Worm (Caenorhabditis elegans) whole organism, L4 larva: ENCODE measurements around the gene B0495.7.

Experiments used
- F10B5.3 ChIP-seq: sonication (generic microtip); optimal IDR thresholded peaks from 2 replicates; lab custom pipeline; 2016; ENCODE audit warnings: mild to moderate bottlenecking, missing genetic modification characterization, missing compliant biosample characterization
- F37D6.2 ChIP-seq: sonication (generic microtip); optimal IDR thresholded peaks from 2 replicates; lab custom pipeline; 2016; ENCODE audit warnings: mild to moderate bottlenecking, missing genetic modification characterization, missing compliant biosample characterization
- F44E2.7 ChIP-seq: fragments of 200-800 bp; sonication (Bioruptor generic); IDR thresholded peaks from 2 replicates; pipeline ENCODE4 v2.1.2; 2022; ENCODE audit warnings: missing genetic modification characterization, missing compliant biosample characterization
- Y5F2A.4 ChIP-seq: fragments of 200-800 bp; sonication (Bioruptor generic); optimal IDR thresholded peaks from 2 replicates; lab custom pipeline; 2018; ENCODE audit warnings: mild to moderate bottlenecking, missing genetic modification characterization, missing compliant biosample characterization
- ZK337.2 ChIP-seq: fragments of 200-800 bp; sonication (Bioruptor generic); IDR thresholded peaks from 2 replicates; pipeline ENCODE4 v1.3.6; 2022; ENCODE audit warnings: missing genetic modification reagents, missing genetic modification characterization, missing compliant biosample characterization
- ceh-44 ChIP-seq: fragments of 200-800 bp; sonication (Bioruptor generic); IDR thresholded peaks from 2 replicates; pipeline ENCODE4 v1.3.6; 2022; ENCODE audit warnings: missing genetic modification reagents, missing genetic modification characterization, missing compliant biosample characterization
- daf-16 ChIP-seq, 3 experiments: sonication (generic microtip); optimal IDR thresholded peaks; 2 replicates each; lab custom pipeline; 2016 to 2017; ENCODE audit warnings: missing genetic modification characterization in 3 of 3, missing genetic modification reagents in 3 of 3, mild to moderate bottlenecking in 2 of 3, missing compliant biosample characterization in 2 of 3, missing biosample characterization in 1 of 3, moderate library complexity in 1 of 3
- dmd-6 ChIP-seq: fragments of 200-800 bp; sonication (Bioruptor generic); IDR thresholded peaks from 2 replicates; pipeline ENCODE4 v1.3.6; 2022; ENCODE audit warnings: missing genetic modification reagents, missing genetic modification characterization, missing compliant biosample characterization
- dmd-8 ChIP-seq: fragments of 200-800 bp; sonication (Bioruptor generic); IDR thresholded peaks from 2 replicates; pipeline ENCODE4 v1.3.6; 2022; ENCODE audit warnings: missing genetic modification characterization, missing compliant biosample characterization
- duxl-1 ChIP-seq: sonication (generic microtip); optimal IDR thresholded peaks from 2 replicates; lab custom pipeline; 2016; ENCODE audit warnings: mild to moderate bottlenecking, missing genetic modification characterization, moderate library complexity, missing compliant biosample characterization; ENCODE audit not compliant: poor library complexity
- dve-1 ChIP-seq: sonication (generic microtip); optimal IDR thresholded peaks from 2 replicates; lab custom pipeline; 2017; ENCODE audit warnings: antibody characterized with exemption, mild to moderate bottlenecking, missing genetic modification characterization, missing compliant biosample characterization; ENCODE audit not compliant: insufficient read depth
- fkh-10 ChIP-seq: fragments of 150-350 bp; optimal IDR thresholded peaks from 2 replicates; lab custom pipeline; 2014; ENCODE audit warnings: missing biosample characterization, missing genetic modification reagents, missing genetic modification characterization
- fos-1 ChIP-seq: fragments of 150-350 bp; optimal IDR thresholded peaks from 2 replicates; lab custom pipeline; 2014; ENCODE audit warnings: missing biosample characterization, missing genetic modification characterization
- gei-8 ChIP-seq: fragments of 200-800 bp; sonication (Bioruptor generic); optimal IDR thresholded peaks from 2 replicates; lab custom pipeline; 2018; ENCODE audit warnings: mild to moderate bottlenecking, missing genetic modification characterization, missing compliant biosample characterization
- hlh-11 ChIP-seq: fragments of 200-800 bp; sonication (Bioruptor generic); optimal IDR thresholded peaks from 2 replicates; lab custom pipeline; 2018; ENCODE audit warnings: mild to moderate bottlenecking, missing genetic modification characterization, missing compliant biosample characterization
- hmg-1.1 ChIP-seq: fragments of 200-800 bp; sonication (Bioruptor generic); IDR thresholded peaks from 2 replicates; pipeline ENCODE4 v1.3.6; 2022; ENCODE audit warnings: missing genetic modification reagents, missing genetic modification characterization, missing compliant biosample characterization
- lim-7 ChIP-seq: fragments of 200-800 bp; sonication (Bioruptor generic); IDR thresholded peaks from 2 replicates; pipeline ENCODE4 v1.3.6; 2022; ENCODE audit warnings: missing genetic modification characterization, missing compliant biosample characterization
- lin-13 ChIP-seq: fragments of 150-350 bp; optimal IDR thresholded peaks from 2 replicates; lab custom pipeline; 2014; ENCODE audit warnings: missing biosample characterization, missing genetic modification reagents, missing genetic modification characterization
- lin-29 ChIP-seq: fragments of 200-800 bp; sonication (Bioruptor generic); IDR thresholded peaks from 2 replicates; pipeline ENCODE4 v1.3.6; 2022; ENCODE audit warnings: missing genetic modification reagents, missing genetic modification characterization, missing compliant biosample characterization
- lin-38 ChIP-seq: fragments of 200-800 bp; sonication (Bioruptor generic); IDR thresholded peaks from 2 replicates; pipeline ENCODE4 v1.3.6; 2022; ENCODE audit warnings: missing genetic modification reagents, missing genetic modification characterization, missing compliant biosample characterization
- madf-9 ChIP-seq: fragments of 200-800 bp; sonication (Bioruptor generic); conservative IDR thresholded peaks from 2 replicates; pipeline ENCODE4 v1.3.6; 2022; ENCODE audit warnings: missing genetic modification reagents, missing genetic modification characterization, missing compliant biosample characterization
- mxl-2 ChIP-seq: fragments of 200-800 bp; sonication (Bioruptor generic); conservative IDR thresholded peaks from 2 replicates; pipeline ENCODE4 v1.3.6; 2022; ENCODE audit warnings: missing genetic modification reagents, missing genetic modification characterization, missing compliant biosample characterization
- nhr-28 ChIP-seq: fragments of 150-350 bp; optimal IDR thresholded peaks from 2 replicates; lab custom pipeline; 2014; ENCODE audit warnings: missing biosample characterization, missing genetic modification characterization
- nhr-48 ChIP-seq: sonication (generic microtip); optimal IDR thresholded peaks from 2 replicates; lab custom pipeline; 2016; ENCODE audit warnings: mild to moderate bottlenecking, missing genetic modification characterization, missing compliant biosample characterization
- pha-4 ChIP-seq, 2 experiments: fragments of 150-350 bp in 1 of 2; fragments of 200-800 bp in 1 of 2; sonication (Bioruptor generic) in 1 of 2; IDR thresholded peaks in 1 of 2; optimal IDR thresholded peaks in 1 of 2; 2 replicates each; pipeline versions ENCODE4 v1.3.6 to Lab custom; 2014 to 2022; ENCODE audit warnings: missing genetic modification characterization in 2 of 2, missing genetic modification reagents in 2 of 2, missing biosample characterization in 1 of 2, missing compliant biosample characterization in 1 of 2
- php-3 ChIP-seq: fragments of 200-800 bp; sonication (Bioruptor generic); IDR thresholded peaks from 2 replicates; pipeline ENCODE4 v1.3.6; 2022; ENCODE audit warnings: missing genetic modification reagents, missing genetic modification characterization, missing compliant biosample characterization
- pqm-1 ChIP-seq: sonication (generic microtip); optimal IDR thresholded peaks from 2 replicates; lab custom pipeline; 2017; ENCODE audit warnings: missing biosample characterization, missing genetic modification characterization
- tra-1 ChIP-seq: fragments of 200-800 bp; sonication (Bioruptor generic); IDR thresholded peaks from 2 replicates; pipeline ENCODE4 v1.3.6; 2022; ENCODE audit warnings: missing genetic modification reagents, missing genetic modification characterization, missing compliant biosample characterization
- unc-39 ChIP-seq: sonication (generic microtip); optimal IDR thresholded peaks from 2 replicates; lab custom pipeline; 2017; ENCODE audit warnings: missing biosample characterization, missing genetic modification characterization
- unc-62 ChIP-seq, 3 experiments: fragments of 150-350 bp in 1 of 3; sonication (generic microtip); optimal IDR thresholded peaks in 2 of 3; peaks in 1 of 3; 1 replicate in 1 of 3; 2 replicates in 2 of 3; lab custom pipeline; 2014 to 2017; ENCODE audit warnings: missing biosample characterization in 3 of 3, missing genetic modification characterization in 3 of 3, missing genetic modification reagents in 3 of 3, missing genotype in 1 of 3
- zag-1 ChIP-seq: fragments of 150-350 bp; optimal IDR thresholded peaks from 2 replicates; lab custom pipeline; 2014; ENCODE audit warnings: missing biosample characterization, missing genetic modification characterization
- zfp-2 ChIP-seq: sonication (generic microtip); optimal IDR thresholded peaks from 2 replicates; lab custom pipeline; 2016; ENCODE audit warnings: mild to moderate bottlenecking, missing genetic modification characterization, missing compliant biosample characterization
- zfp-3 ChIP-seq: fragments of 200-800 bp; sonication (Bioruptor generic); conservative IDR thresholded peaks from 2 replicates; pipeline ENCODE4 v1.3.6; 2022; ENCODE audit warnings: missing genetic modification reagents, missing genetic modification characterization, missing compliant biosample characterization
- zip-11 ChIP-seq: fragments of 200-800 bp; sonication (Bioruptor generic); IDR thresholded peaks from 2 replicates; pipeline ENCODE4 v1.3.6; 2022; ENCODE audit warnings: missing genetic modification characterization, missing compliant biosample characterization

B0495.7 gene

ce11 chrII:7694745-7695144 is 10.3 kb downstream of the B0495.7 start (continued):
- TF ChIP-seq pha-4 (GFP tag; IDR thresholded peaks at IDR 0.05; lab: Robert Waterston, UW) (no peak), pha-4 (tag; optimal IDR thresholded peaks at IDR 0.05; lab: Kevin White, UChicago) (no peak), Y5F2A.4 (GFP tag; lab: Kevin White, UChicago) (no peak), daf-16 (GFP tag; optimal IDR thresholded peaks at IDR 0.05; lab: Kevin White, UChicago) (no peak), daf-16 (tag; optimal IDR thresholded peaks at IDR 0.05; lab: Kevin White, UChicago) (peak; percentile 34), nhr-48 (no peak), hmg-1.1 (GFP tag; lab: Robert Waterston, UW) (no peak), php-3 (GFP tag; lab: Robert Waterston, UW) (peak; percentile 69), madf-9 (GFP tag; lab: Robert Waterston, UW) (no peak)

ce11 chrII:7693929-7694328 is 11.1 kb downstream of the B0495.7 start, which contains the start of gene nhx-2:
Gene nhx-2, minus strand, starts transcription at chrII:7693957.
- TF ChIP-seq php-3 (GFP tag; lab: Robert Waterston, UW) (peak; percentile 50; the same call in 1 of the 2 replicates), nhr-28 (tag; lab: Kevin White, UChicago) (peak; percentile 57), lin-29 (GFP tag; lab: Robert Waterston, UW) (no peak), daf-16 (GFP tag; optimal IDR thresholded peaks at IDR 0.05; lab: Kevin White, UChicago) (no peak), daf-16 (tag; optimal IDR thresholded peaks at IDR 0.05; lab: Kevin White, UChicago) (peak; percentile 40), unc-62 (GFP tag; optimal IDR thresholded peaks at IDR 0.05 in 1 of 2; lab: Kevin White, UChicago) (peak in 1 of 2 experiments; percentile 37), unc-62 (tag; optimal IDR thresholded peaks at IDR 0.05; lab: Kevin White, UChicago) (no peak), ZK337.2 (GFP tag; lab: Robert Waterston, UW) (no peak), gei-8 (no peak), dve-1 (peak; percentile 47), tra-1 (GFP tag; lab: Robert Waterston, UW) (peak; percentile 58; the same call in 1 of the 2 replicates), dmd-8 (GFP tag; lab: Robert Waterston, UW) (no peak), pqm-1 (peak; percentile 62), hlh-11 (tag; lab: Kevin White, UChicago) (peak; percentile 41), dmd-6 (GFP tag; lab: Robert Waterston, UW) (peak; percentile 73)

DNA sequence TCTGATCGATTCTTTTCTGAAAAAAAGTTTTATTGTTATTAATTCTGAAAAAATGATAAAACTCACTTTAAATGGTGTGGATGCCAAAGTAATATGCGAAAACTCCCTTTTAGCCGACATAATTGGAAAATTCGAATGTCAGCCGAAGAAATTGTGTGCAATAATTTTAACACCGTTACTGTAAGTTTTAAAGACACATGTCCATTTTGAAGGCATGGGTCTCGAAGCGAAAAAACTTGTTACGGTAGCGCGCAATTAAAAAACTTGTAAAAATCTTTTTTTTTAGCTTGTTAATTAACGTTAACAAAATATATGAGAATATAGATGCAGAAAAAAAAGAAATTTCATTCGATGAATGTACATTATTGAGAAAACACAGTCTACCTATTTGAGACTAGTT is 14.6 kb downstream of the B0495.7 start, which contains the start of gene pid-1:
TSS of gene pid-1 (minus strand) at position 173 of the 400 bp plus-strand sequence.
- TF ChIP-seq lin-29 (GFP tag; lab: Robert Waterston, UW) (no peak), fkh-10 (no peak), mxl-2 (GFP tag; lab: Robert Waterston, UW) (no peak), ceh-44 (GFP tag; lab: Robert Waterston, UW) (no peak), lin-13 (GFP tag; lab: Kevin White, UChicago) (no peak), lin-38 (GFP tag; lab: Robert Waterston, UW) (no peak), F37D6.2 (tag; lab: Kevin White, UChicago) (no peak), duxl-1 (tag; lab: Kevin White, UChicago) (no peak), daf-16 (GFP tag; optimal IDR thresholded peaks at IDR 0.05; lab: Kevin White, UChicago) (no peak), daf-16 (tag; optimal IDR thresholded peaks at IDR 0.05; lab: Kevin White, UChicago) (no peak), F44E2.7 (no peak), unc-39 (tag; lab: Kevin White, UChicago) (no peak), F10B5.3 (no peak), zip-11 (GFP tag; lab: Robert Waterston, UW) (no peak), zfp-2 (tag; lab: Kevin White, UChicago) (no peak), pha-4 (GFP tag; IDR thresholded peaks at IDR 0.05; lab: Robert Waterston, UW) (no peak), pha-4 (tag; optimal IDR thresholded peaks at IDR 0.05; lab: Kevin White, UChicago) (no peak), zag-1 (tag; lab: Kevin White, UChicago) (no peak), lim-7 (GFP tag; lab: Robert Waterston, UW) (no peak), zfp-3 (GFP tag; lab: Robert Waterston, UW) (no peak), fos-1 (no peak)
